Fruit fly (Drosophila melanogaster): ENCODE results near the gene CG31789.
A peak's percentile ranks its signal among the peaks of the same experiment; 100 is the strongest.

The CG31789 gene

DNA sequence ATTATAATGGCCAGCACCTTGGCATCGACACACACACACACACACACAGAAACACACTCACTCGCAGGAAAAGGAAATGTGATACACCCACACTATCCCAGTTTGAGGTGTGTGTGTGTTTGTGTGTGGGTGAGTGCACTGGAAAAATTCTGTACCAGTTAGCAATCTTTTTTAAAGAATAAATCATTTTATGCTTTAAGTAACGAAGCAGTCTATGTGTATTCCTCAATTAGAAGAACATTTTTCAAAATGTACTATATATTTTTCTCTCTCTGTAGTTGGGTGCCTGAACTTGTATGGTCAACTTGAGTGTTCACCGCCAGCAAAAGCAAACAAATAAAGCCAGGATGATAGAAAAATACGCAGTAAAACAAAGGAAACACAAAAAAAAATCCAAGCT lies 21.1 kb upstream of the CG31789 start (continued):
- TF ChIP-seq CoRest (tag; optimal IDR thresholded peaks at IDR 0.05): no peak
- no peak for TF ChIP-seq exex (tag; optimal IDR thresholded peaks at IDR 0.05)
- no peak for TF ChIP-seq jigr1 (GFP tag; IDR thresholded peaks at IDR 0.05)
- no peak for TF ChIP-seq D19A (tag; optimal IDR thresholded peaks at IDR 0.05)
- peak; percentile 26 for TF ChIP-seq Sox102F (GFP tag; optimal IDR thresholded peaks at IDR 0.05)
- TF ChIP-seq en (GFP tag; optimal IDR thresholded peaks at IDR 0.05): no peak
- TF ChIP-seq gfzf (GFP tag; optimal IDR thresholded peaks at IDR 0.05): no peak
- TF ChIP-seq CG4328 (GFP tag; optimal IDR thresholded peaks at IDR 0.05): no peak
- no peak for TF ChIP-seq Camta (GFP tag; optimal IDR thresholded peaks at IDR 0.05)
- no peak for TF ChIP-seq sr (GFP tag; IDR thresholded peaks at IDR 0.05)
- peak in 1 of 2 experiments; percentile 10 for TF ChIP-seq dpn (GFP tag; optimal IDR thresholded peaks at IDR 0.05)
- no peak for TF ChIP-seq slou (GFP tag; optimal IDR thresholded peaks at IDR 0.05)
- TF ChIP-seq Vsx1 (GFP tag; optimal IDR thresholded peaks at IDR 0.05): no peak
- no peak for TF ChIP-seq CG3281 (GFP tag; optimal IDR thresholded peaks at IDR 0.05)
- no peak for TF ChIP-seq chm (GFP tag; IDR thresholded peaks at IDR 0.05)
- TF ChIP-seq CG13624 (GFP tag; optimal IDR thresholded peaks at IDR 0.05): no peak
- TF ChIP-seq CG9932 (GFP tag; IDR thresholded peaks at IDR 0.05): peak; percentile 44
- no peak for TF ChIP-seq zfh1 (GFP tag; IDR thresholded peaks at IDR 0.05)
- TF ChIP-seq Mad (GFP tag; optimal IDR thresholded peaks at IDR 0.05): no peak
- TF ChIP-seq mirr (GFP tag; optimal IDR thresholded peaks at IDR 0.05): no peak
- TF ChIP-seq wor (GFP tag; IDR thresholded peaks at IDR 0.05): no peak
- no peak for TF ChIP-seq hth (optimal IDR thresholded peaks at IDR 0.05)
- no peak for TF ChIP-seq CG15696 (tag; optimal IDR thresholded peaks at IDR 0.05)
- no peak for TF ChIP-seq tna (GFP tag; IDR thresholded peaks at IDR 0.05; ENCODE audit: partially characterized antibody)
- TF ChIP-seq CG14441 (GFP tag; IDR thresholded peaks at IDR 0.05): peak; percentile 56; the same call in 1 of the 2 replicates
- no peak for TF ChIP-seq B-H2 (GFP tag; optimal IDR thresholded peaks at IDR 0.05)
- TF ChIP-seq E2f1 (GFP tag; IDR thresholded peaks at IDR 0.05): no peak
- no peak for TF ChIP-seq CG2712 (tag; optimal IDR thresholded peaks at IDR 0.05)
- TF ChIP-seq yki (optimal IDR thresholded peaks at IDR 0.05): no peak
- no peak for TF ChIP-seq shn (GFP tag; optimal IDR thresholded peaks at IDR 0.05)
- TF ChIP-seq pum (GFP tag; optimal IDR thresholded peaks at IDR 0.05): no peak
- no peak for TF ChIP-seq Jarid2 (GFP tag; optimal IDR thresholded peaks at IDR 0.05)
- no peak for TF ChIP-seq CG11723 (GFP tag; optimal IDR thresholded peaks at IDR 0.05)
- no peak for TF ChIP-seq YL-1 (GFP tag; optimal IDR thresholded peaks at IDR 0.05)
- TF ChIP-seq Adf1 (GFP tag; IDR thresholded peaks at IDR 0.05): no peak
- TF ChIP-seq CrebB (tag; optimal IDR thresholded peaks at IDR 0.05): no peak
- no peak for TF ChIP-seq CG16815 (GFP tag; optimal IDR thresholded peaks at IDR 0.05)
- TF ChIP-seq CG8290 (GFP tag; optimal IDR thresholded peaks at IDR 0.05): no peak
- TF ChIP-seq CG8290 (tag; optimal IDR thresholded peaks at IDR 0.05): no peak
- no peak for TF ChIP-seq Six4 (GFP tag; optimal IDR thresholded peaks at IDR 0.05)
- TF ChIP-seq CG8765 (GFP tag; IDR thresholded peaks at IDR 0.05): peak; percentile 57; the same call in 1 of the 2 replicates
- TF ChIP-seq stwl (tag; optimal IDR thresholded peaks at IDR 0.05): no peak
- no peak for TF ChIP-seq CG12659 (GFP tag; optimal IDR thresholded peaks at IDR 0.05)
- TF ChIP-seq CG10654 (GFP tag; optimal IDR thresholded peaks at IDR 0.05): no peak
- TF ChIP-seq Dip3 (GFP tag; optimal IDR thresholded peaks at IDR 0.05): no peak
- peak; percentile 52 for TF ChIP-seq slbo (GFP tag; IDR thresholded peaks at IDR 0.05)
- TF ChIP-seq hbn (GFP tag; IDR thresholded peaks at IDR 0.05; ENCODE audit: partially characterized antibody): no peak
- TF ChIP-seq ac (GFP tag; optimal IDR thresholded peaks at IDR 0.05): no peak
- TF ChIP-seq CG7839 (tag; optimal IDR thresholded peaks at IDR 0.05): no peak
- no peak for TF ChIP-seq gsb-n (tag; optimal IDR thresholded peaks at IDR 0.05)
- TF ChIP-seq abd-A (tag; optimal IDR thresholded peaks at IDR 0.05): no peak
- TF ChIP-seq CG12219 (GFP tag; optimal IDR thresholded peaks at IDR 0.05): no peak
- TF ChIP-seq CG12391 (tag; optimal IDR thresholded peaks at IDR 0.05): peak; percentile 10
